Fruit fly (Drosophila melanogaster): ENCODE results near the gene CG11251.

The CG11251 gene

DNA sequence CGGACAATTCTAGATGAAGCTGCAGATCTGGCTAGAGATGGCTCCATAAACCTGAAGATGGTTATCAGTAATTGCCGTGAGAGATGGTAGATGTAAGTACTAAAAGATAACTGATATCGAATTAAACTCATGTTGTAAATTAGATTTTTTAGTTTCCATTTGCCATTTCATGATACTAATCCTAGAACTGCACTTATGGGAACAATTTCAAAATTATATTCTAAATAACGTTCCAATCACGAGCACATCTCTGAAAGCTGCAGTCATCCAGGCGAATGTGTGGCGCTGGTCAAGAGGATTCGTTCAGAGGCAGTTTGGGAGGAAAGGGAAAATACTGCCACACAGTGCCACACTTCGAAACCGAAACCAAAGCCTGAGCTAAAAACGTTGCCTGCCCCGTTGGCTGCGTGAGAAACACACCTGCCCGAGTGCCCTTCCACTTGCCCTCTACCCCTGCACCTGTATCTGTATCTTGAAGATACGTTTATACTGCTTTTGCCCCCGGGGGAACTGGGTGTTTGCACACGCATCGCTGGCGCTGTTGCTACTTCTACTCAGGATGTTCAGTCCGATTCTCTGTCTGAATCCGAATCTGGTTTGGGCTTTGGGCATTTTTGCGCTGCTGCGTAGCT lies 17.7 kb upstream of the CG11251 start:
- TF ChIP-seq Crg-1 (GFP tag; optimal IDR thresholded peaks at IDR 0.05): no peak
- TF ChIP-seq bab1 (GFP tag; optimal IDR thresholded peaks at IDR 0.05): no peak
- no peak for TF ChIP-seq CG7101 (tag; optimal IDR thresholded peaks at IDR 0.05)
- TF ChIP-seq ovo (GFP tag; optimal IDR thresholded peaks at IDR 0.05): no peak
- TF ChIP-seq Mnt (GFP tag; optimal IDR thresholded peaks at IDR 0.05): no peak
- no peak for TF ChIP-seq tj (GFP tag; optimal IDR thresholded peaks at IDR 0.05)
- TF ChIP-seq cnc (optimal IDR thresholded peaks at IDR 0.05): no peak
- no peak for TF ChIP-seq CG7045 (GFP tag; optimal IDR thresholded peaks at IDR 0.05)
- no peak for TF ChIP-seq CG11617 (GFP tag; optimal IDR thresholded peaks at IDR 0.05)
- TF ChIP-seq CG14711 (tag; optimal IDR thresholded peaks at IDR 0.05): no peak
- TF ChIP-seq Clk (GFP tag; optimal IDR thresholded peaks at IDR 0.05): no peak
- no peak for TF ChIP-seq CG5204 (GFP tag; optimal IDR thresholded peaks at IDR 0.05)
- TF ChIP-seq CG33017 (tag; optimal IDR thresholded peaks at IDR 0.05): no peak

DNA sequence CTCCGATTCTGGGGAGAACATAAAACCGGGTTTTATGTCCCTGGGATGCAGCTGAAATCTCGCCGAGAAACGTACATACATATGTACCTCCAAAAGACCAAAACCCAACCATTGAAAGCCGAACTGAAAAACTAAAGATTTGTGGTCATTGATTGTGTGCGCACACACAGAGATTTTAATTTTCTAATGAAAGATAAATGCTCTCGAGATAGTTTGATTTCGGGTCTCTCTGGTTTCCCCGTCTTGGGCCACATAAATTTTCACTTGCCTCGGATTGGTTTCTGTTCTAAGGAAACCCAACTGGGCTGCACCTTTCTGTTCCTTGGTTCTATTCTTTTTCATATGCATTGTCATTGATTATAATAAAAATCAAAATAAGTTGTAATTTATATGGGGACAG lies 16.1 kb upstream of the CG11251 start:
- no peak for TF ChIP-seq cic (GFP tag; optimal IDR thresholded peaks at IDR 0.05)
- TF ChIP-seq toe (GFP tag; optimal IDR thresholded peaks at IDR 0.05): no peak
- TF ChIP-seq CG14711 (tag; optimal IDR thresholded peaks at IDR 0.05): no peak
- no peak for TF ChIP-seq ovo (GFP tag; optimal IDR thresholded peaks at IDR 0.05)
- no peak for TF ChIP-seq CG11617 (GFP tag; optimal IDR thresholded peaks at IDR 0.05)
- TF ChIP-seq Clk (GFP tag; optimal IDR thresholded peaks at IDR 0.05): no peak
- no peak for TF ChIP-seq Mnt (GFP tag; optimal IDR thresholded peaks at IDR 0.05)
- no peak for TF ChIP-seq Hr96 (GFP tag; optimal IDR thresholded peaks at IDR 0.05)
- no peak for TF ChIP-seq tj (GFP tag; optimal IDR thresholded peaks at IDR 0.05)
- no peak for TF ChIP-seq CG1620 (GFP tag; optimal IDR thresholded peaks at IDR 0.05)
- no peak for TF ChIP-seq Crg-1 (GFP tag; optimal IDR thresholded peaks at IDR 0.05)
- TF ChIP-seq CG7101 (tag; optimal IDR thresholded peaks at IDR 0.05): no peak
- no peak for TF ChIP-seq kay (GFP tag; ENCODE audit: borderline replicate concordance)
- no peak for TF ChIP-seq CG12768 (GFP tag; optimal IDR thresholded peaks at IDR 0.05)

DNA sequence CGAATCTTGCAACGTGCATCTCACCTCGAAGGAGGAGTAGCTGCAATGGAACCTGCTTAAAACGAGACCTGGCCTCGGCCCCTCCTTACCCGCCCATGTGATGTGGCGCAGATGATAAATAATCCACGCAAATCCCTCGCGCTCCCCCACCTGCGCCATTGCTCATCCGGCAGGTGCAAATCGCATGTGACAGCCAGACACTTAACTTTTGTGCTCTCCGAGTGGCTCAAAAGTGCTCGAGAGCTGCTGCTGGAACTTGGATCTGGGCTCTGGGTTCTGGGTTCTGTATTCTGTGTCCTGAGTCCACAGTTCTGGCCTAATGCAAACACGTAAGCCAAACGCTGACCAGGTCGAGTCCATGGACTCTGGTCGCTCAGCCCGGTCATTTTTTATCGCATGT lies 10.7 kb upstream of the CG11251 start:
- TF ChIP-seq toe (GFP tag; optimal IDR thresholded peaks at IDR 0.05) (no peak), CG33017 (tag; optimal IDR thresholded peaks at IDR 0.05) (no peak), bab1 (GFP tag; optimal IDR thresholded peaks at IDR 0.05) (no peak), Clk (GFP tag; optimal IDR thresholded peaks at IDR 0.05) (no peak), Mnt (GFP tag; optimal IDR thresholded peaks at IDR 0.05) (no peak), cnc (optimal IDR thresholded peaks at IDR 0.05) (no peak), CG11617 (GFP tag; optimal IDR thresholded peaks at IDR 0.05) (no peak)

DNA sequence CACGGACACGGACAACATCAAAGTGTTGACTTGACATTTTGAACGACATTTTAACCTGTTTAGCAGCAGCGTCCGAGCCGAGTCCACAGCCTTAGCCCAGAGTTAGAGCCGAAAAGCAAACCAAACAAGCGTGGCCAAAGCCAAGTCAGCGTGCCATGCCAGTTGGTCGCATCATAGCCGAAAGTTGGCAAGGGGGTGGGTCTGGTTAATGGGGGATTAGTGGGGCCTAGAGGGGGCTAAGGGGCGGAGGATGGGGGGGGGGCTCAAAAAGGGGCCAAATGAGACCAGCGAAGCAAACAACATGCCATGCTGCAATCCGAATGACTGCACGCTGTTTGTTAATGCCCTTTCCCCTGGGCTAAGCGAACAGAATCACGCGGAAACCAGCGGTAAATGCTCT lies 9.4 kb upstream of the CG11251 start:
- TF ChIP-seq CG14711 (tag; optimal IDR thresholded peaks at IDR 0.05) (no peak), kay (GFP tag; ENCODE audit: borderline replicate concordance) (no peak), Clk (GFP tag; optimal IDR thresholded peaks at IDR 0.05) (no peak), ovo (GFP tag; optimal IDR thresholded peaks at IDR 0.05) (no peak), CG7045 (GFP tag; optimal IDR thresholded peaks at IDR 0.05) (no peak), CG5204 (GFP tag; optimal IDR thresholded peaks at IDR 0.05) (no peak), tj (GFP tag; optimal IDR thresholded peaks at IDR 0.05) (no peak), toe (GFP tag; optimal IDR thresholded peaks at IDR 0.05) (no peak), Mnt (GFP tag; optimal IDR thresholded peaks at IDR 0.05) (no peak), CG11617 (GFP tag; optimal IDR thresholded peaks at IDR 0.05) (no peak)

- no peak for TF ChIP-seq CG12768 (GFP tag; optimal IDR thresholded peaks at IDR 0.05)
- no peak for TF ChIP-seq Clk (GFP tag; optimal IDR thresholded peaks at IDR 0.05)
- no peak for TF ChIP-seq CG14711 (tag; optimal IDR thresholded peaks at IDR 0.05)
- no peak for TF ChIP-seq CG33017 (tag; optimal IDR thresholded peaks at IDR 0.05)
- no peak for TF ChIP-seq Crg-1 (GFP tag; optimal IDR thresholded peaks at IDR 0.05)
- TF ChIP-seq pad (GFP tag; optimal IDR thresholded peaks at IDR 0.05): no peak
- no peak for TF ChIP-seq toe (GFP tag; optimal IDR thresholded peaks at IDR 0.05)
- no peak for TF ChIP-seq CG7045 (GFP tag; optimal IDR thresholded peaks at IDR 0.05)
- TF ChIP-seq bab1 (GFP tag; optimal IDR thresholded peaks at IDR 0.05): no peak
- no peak for TF ChIP-seq CG7101 (tag; optimal IDR thresholded peaks at IDR 0.05)
- TF ChIP-seq tj (GFP tag; optimal IDR thresholded peaks at IDR 0.05): no peak
These were observed 2.6 kb downstream of the CG11251 start, which contains the start of gene CG17300 for dm6 chr3L:13087189-13087588. TSS of gene CG17300 (minus strand) at chr3L:13087289.

DNA sequence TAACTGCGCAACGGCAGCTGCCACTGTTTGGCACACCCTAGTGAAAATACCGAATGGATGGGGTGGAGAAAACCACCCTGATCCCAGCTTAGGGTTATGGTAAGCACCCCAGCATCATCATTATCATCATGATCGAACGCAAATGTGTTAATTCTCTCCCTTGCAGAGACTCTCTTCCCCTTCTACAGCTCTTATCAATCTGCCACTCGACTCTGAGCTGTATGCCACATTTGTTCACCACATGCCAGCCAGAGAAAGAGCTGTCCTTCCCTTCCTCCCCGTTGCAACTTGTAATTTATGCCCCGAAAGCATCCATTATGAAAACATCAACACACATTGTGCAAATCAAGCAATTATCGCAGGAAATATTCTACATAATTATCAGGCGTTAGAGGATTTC lies 5.3 kb downstream of the CG11251 start:
- TF ChIP-seq bab1 (GFP tag; optimal IDR thresholded peaks at IDR 0.05) (no peak), CG5204 (GFP tag; optimal IDR thresholded peaks at IDR 0.05) (no peak), CG14711 (tag; optimal IDR thresholded peaks at IDR 0.05) (no peak), Mnt (GFP tag; optimal IDR thresholded peaks at IDR 0.05) (no peak), CG12768 (GFP tag; optimal IDR thresholded peaks at IDR 0.05) (no peak), pad (GFP tag; optimal IDR thresholded peaks at IDR 0.05) (no peak), CG7045 (GFP tag; optimal IDR thresholded peaks at IDR 0.05) (no peak), CG33017 (tag; optimal IDR thresholded peaks at IDR 0.05) (no peak), CG7101 (tag; optimal IDR thresholded peaks at IDR 0.05) (no peak), tj (GFP tag; optimal IDR thresholded peaks at IDR 0.05) (no peak), toe (GFP tag; optimal IDR thresholded peaks at IDR 0.05) (no peak), kay (GFP tag; ENCODE audit: borderline replicate concordance) (no peak), Clk (GFP tag; optimal IDR thresholded peaks at IDR 0.05) (no peak), Crg-1 (GFP tag; optimal IDR thresholded peaks at IDR 0.05) (no peak), CG11617 (GFP tag; optimal IDR thresholded peaks at IDR 0.05) (no peak), cic (GFP tag; optimal IDR thresholded peaks at IDR 0.05) (no peak)

dm6 chr3L:13083432-13083831 lies 6.3 kb downstream of the CG11251 start:
- TF ChIP-seq CG12768 (GFP tag; optimal IDR thresholded peaks at IDR 0.05): no peak
- TF ChIP-seq CG33017 (tag; optimal IDR thresholded peaks at IDR 0.05): no peak
- no peak for TF ChIP-seq CG14711 (tag; optimal IDR thresholded peaks at IDR 0.05)
- TF ChIP-seq Mnt (GFP tag; optimal IDR thresholded peaks at IDR 0.05): no peak
- no peak for TF ChIP-seq Hr96 (GFP tag; optimal IDR thresholded peaks at IDR 0.05)
- TF ChIP-seq toe (GFP tag; optimal IDR thresholded peaks at IDR 0.05): no peak
- no peak for TF ChIP-seq CG5204 (GFP tag; optimal IDR thresholded peaks at IDR 0.05)
- TF ChIP-seq tj (GFP tag; optimal IDR thresholded peaks at IDR 0.05): no peak
- no peak for TF ChIP-seq CG7045 (GFP tag; optimal IDR thresholded peaks at IDR 0.05)
- TF ChIP-seq Clk (GFP tag; optimal IDR thresholded peaks at IDR 0.05): no peak
- TF ChIP-seq CG7101 (tag; optimal IDR thresholded peaks at IDR 0.05): no peak
- no peak for TF ChIP-seq cic (GFP tag; optimal IDR thresholded peaks at IDR 0.05)
- TF ChIP-seq CG1620 (GFP tag; optimal IDR thresholded peaks at IDR 0.05): no peak
- TF ChIP-seq bab1 (GFP tag; optimal IDR thresholded peaks at IDR 0.05): no peak
- TF ChIP-seq ovo (GFP tag; optimal IDR thresholded peaks at IDR 0.05): no peak
- TF ChIP-seq kay (GFP tag; ENCODE audit: borderline replicate concordance): no peak

Data from whole organism, adult.